Worm (Caenorhabditis elegans): ENCODE results near the gene W02H5.19.
A peak's percentile ranks its signal among the peaks of the same experiment; 100 is the strongest.

W02H5.19 gene

DNA sequence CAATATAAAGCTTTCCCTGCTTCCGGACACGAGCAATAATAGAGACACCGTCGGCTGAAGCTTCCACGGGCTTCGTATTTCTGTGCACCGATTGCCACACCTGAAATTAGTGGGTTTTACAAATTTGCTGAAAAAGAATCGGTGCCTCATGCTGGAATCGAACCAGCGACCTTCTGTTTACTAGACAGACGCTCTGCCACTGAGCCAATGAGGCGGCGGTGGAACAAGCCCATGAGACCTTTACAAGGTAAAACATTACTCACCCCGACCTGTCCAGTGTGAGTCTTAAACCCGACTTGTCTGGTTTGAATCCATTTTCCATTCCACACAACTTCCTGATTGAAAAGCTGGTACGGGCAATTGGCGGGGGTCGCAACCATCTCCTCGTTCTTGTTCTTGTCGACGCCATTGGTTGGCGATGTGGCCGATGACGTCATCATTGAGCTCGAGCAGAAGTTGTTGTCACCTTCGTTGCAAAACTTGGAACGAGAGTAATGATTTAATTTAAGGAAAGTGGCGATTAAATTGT, 25.9 kb downstream of the W02H5.19 start, which contains the start of gene ndx-2:
Gene ndx-2 (minus strand): TSS at position 479 of the 529 bp plus-strand sequence.
- no peak for TF ChIP-seq fkh-3 (tag; optimal IDR thresholded peaks at IDR 0.05)
- TF ChIP-seq Y79H2A.3 (GFP tag; conservative IDR thresholded peaks at IDR 0.05): no peak
- 0 out of 2 replicates have a peak, but pooled peaks have one; percentile 22 for TF ChIP-seq ceh-40 (GFP tag; IDR thresholded peaks at IDR 0.05)
- peak; percentile 3 for TF ChIP-seq T26A5.8 (tag; optimal IDR thresholded peaks at IDR 0.05)
- peak; percentile 1 for TF ChIP-seq F10E7.11 (tag; optimal IDR thresholded peaks at IDR 0.05)
- no peak for TF ChIP-seq nhr-179 (tag; optimal IDR thresholded peaks at IDR 0.05)
- TF ChIP-seq let-526 (GFP tag; IDR thresholded peaks at IDR 0.05): no peak
- TF ChIP-seq K11D2.4 (GFP tag; IDR thresholded peaks at IDR 0.05): no peak
- peak; percentile 57; the same call in 1 of the 2 replicates for TF ChIP-seq D2030.7 (GFP tag; IDR thresholded peaks at IDR 0.05)
- 0 out of 2 replicates have a peak, but pooled peaks have one; percentile 49 for TF ChIP-seq Y56A3A.18 (GFP tag; IDR thresholded peaks at IDR 0.05)
- no peak for TF ChIP-seq egl-18 (GFP tag; IDR thresholded peaks at IDR 0.05)
- TF ChIP-seq lin-54 (GFP tag; optimal IDR thresholded peaks at IDR 0.05): peak; percentile 58
- TF ChIP-seq C06A6.2 (GFP tag; conservative IDR thresholded peaks at IDR 0.05): no peak
- no peak; the same call in 1 of the 2 replicates for TF ChIP-seq zfh-2 (GFP tag; conservative IDR thresholded peaks at IDR 0.05)
- TF ChIP-seq F52B5.7 (tag; optimal IDR thresholded peaks at IDR 0.05): peak; percentile 68
- no peak for TF ChIP-seq Y67H2A.10 (GFP tag; conservative IDR thresholded peaks at IDR 0.05)
- no peak for TF ChIP-seq nhr-27 (tag; optimal IDR thresholded peaks at IDR 0.05)
- peak; percentile 50 for TF ChIP-seq snpc-1.3 (tag; optimal IDR thresholded peaks at IDR 0.05; ENCODE audit: insufficient read depth)
- no peak for TF ChIP-seq ztf-28 (GFP tag; IDR thresholded peaks at IDR 0.05)
- TF ChIP-seq chd-7 (tag; optimal IDR thresholded peaks at IDR 0.05): no peak
- TF ChIP-seq F39B2.1 (GFP tag; IDR thresholded peaks at IDR 0.05): no peak
- TF ChIP-seq ztf-22 (GFP tag; optimal IDR thresholded peaks at IDR 0.05): peak; percentile 35
- peak; percentile 66 for TF ChIP-seq madf-6 (GFP tag; IDR thresholded peaks at IDR 0.05)
- peak; percentile 50 for TF ChIP-seq tbx-9 (tag; optimal IDR thresholded peaks at IDR 0.05; ENCODE audit: borderline replicate concordance)
- no peak for TF ChIP-seq mes-4 (tag; optimal IDR thresholded peaks at IDR 0.05)
- no peak for TF ChIP-seq nhr-120 (GFP tag; IDR thresholded peaks at IDR 0.05)
- no peak for TF ChIP-seq bed-2 (GFP tag; IDR thresholded peaks at IDR 0.05)
- no peak for TF ChIP-seq C17E4.6 (GFP tag; IDR thresholded peaks at IDR 0.05)
- no peak for TF ChIP-seq mel-28 (tag; optimal IDR thresholded peaks at IDR 0.05; ENCODE audit: borderline replicate concordance)
- 0 out of 2 replicates have a peak, but pooled peaks have one; percentile 28 for TF ChIP-seq ceh-100 (GFP tag; IDR thresholded peaks at IDR 0.05)
- TF ChIP-seq bed-1 (GFP tag; IDR thresholded peaks at IDR 0.05): no peak
- peak; percentile 43 for TF ChIP-seq snpc-3.4 (tag; optimal IDR thresholded peaks at IDR 0.05)
- TF ChIP-seq B0019.2 (GFP tag; conservative IDR thresholded peaks at IDR 0.05): no peak
- TF ChIP-seq rpc-1 (optimal IDR thresholded peaks at IDR 0.05): peak; percentile 66
- TF ChIP-seq rpc-1 (tag; optimal IDR thresholded peaks at IDR 0.05): peak; percentile 81
- TF ChIP-seq gei-17 (GFP tag; optimal IDR thresholded peaks at IDR 0.05): no peak
- no peak for TF ChIP-seq F37B4.10 (GFP tag; IDR thresholded peaks at IDR 0.05)
- peak; percentile 84 for TF ChIP-seq mxl-1 (tag; optimal IDR thresholded peaks at IDR 0.05)
- no peak for TF ChIP-seq dpff-1 (tag; optimal IDR thresholded peaks at IDR 0.05)
- no peak for TF ChIP-seq madf-8 (GFP tag; conservative IDR thresholded peaks at IDR 0.05)
- peak; percentile 28 for TF ChIP-seq snpc-4 (GFP tag; optimal IDR thresholded peaks at IDR 0.05)
- TF ChIP-seq snpc-4 (tag; optimal IDR thresholded peaks at IDR 0.05): peak in 3 of 4 experiments; percentile 12 to 55 (median 23)
- TF ChIP-seq attf-6 (GFP tag; IDR thresholded peaks at IDR 0.05): peak; percentile 60; the same call in 1 of the 2 replicates
- TF ChIP-seq F57A8.1 (GFP tag; optimal IDR thresholded peaks at IDR 0.05): peak; percentile 89
- 0 out of 2 replicates have a peak, but pooled peaks have one; percentile 20 for TF ChIP-seq pbrm-1 (GFP tag; IDR thresholded peaks at IDR 0.05)
- TF ChIP-seq lag-1 (GFP tag; IDR thresholded peaks at IDR 0.05): no peak
- TF ChIP-seq B0035.1 (tag; optimal IDR thresholded peaks at IDR 0.05): no peak
- no peak for TF ChIP-seq hsf-1 (GFP tag; IDR thresholded peaks at IDR 0.05)
- TF ChIP-seq dpl-1 (GFP tag; optimal IDR thresholded peaks at IDR 0.05): no peak
